Worm (Caenorhabditis elegans) whole organism, L4/young adult: ENCODE results near the gene srd-51.

Experiments used
- dao-5 ChIP-seq: sonication (generic microtip); optimal IDR thresholded peaks from 2 replicates; lab custom pipeline; 2016; ENCODE audit warnings: missing genotype, missing genetic modification characterization, moderate library complexity, missing compliant biosample characterization
- him-1 ChIP-seq: sonication (generic microtip); optimal IDR thresholded peaks from 2 replicates; lab custom pipeline; 2016; ENCODE audit warnings: missing genotype, missing genetic modification reagents, missing genetic modification characterization, missing compliant biosample characterization

DNA sequence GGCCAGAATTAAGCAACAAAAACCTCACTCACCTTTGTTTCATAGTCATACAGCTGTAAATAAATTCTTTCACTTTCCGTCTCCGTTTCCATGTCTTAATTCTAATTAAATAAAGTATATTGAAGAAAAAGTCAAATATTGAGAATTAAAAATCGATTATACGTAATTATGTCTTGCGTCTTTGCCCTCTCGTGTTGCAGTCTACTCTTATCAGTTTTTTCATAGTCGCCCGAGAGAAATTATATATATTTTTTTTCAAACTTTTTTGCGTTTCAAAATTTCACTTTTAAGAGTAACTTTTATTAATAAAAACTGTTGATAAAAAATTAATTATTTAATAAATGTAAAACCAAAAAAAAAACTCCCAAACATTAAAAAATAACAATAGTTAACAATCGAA, 28.3 kb downstream of the srd-51 start, which contains the start of gene flr-1:
- TF ChIP-seq dao-5 (tag; lab: Kevin White, UChicago) = no peak
- TF ChIP-seq him-1 (tag; lab: Kevin White, UChicago) = no peak
